Fruit fly (Drosophila melanogaster) whole organism, adult: Measurements from ENCODE around the gene Sfmbt.

Experiments
- CG11617 ChIP-seq: fragments of 200-800 bp; sonication (Bioruptor generic); optimal IDR thresholded peaks from 2 replicates; lab custom pipeline; 2017; ENCODE audit warnings: mild to moderate bottlenecking, missing biosample characterization, missing genetic modification reagents, missing genetic modification characterization
- CG12768 ChIP-seq: fragments of 200-800 bp; sonication (Bioruptor generic); optimal IDR thresholded peaks from 2 replicates; lab custom pipeline; 2017; ENCODE audit warnings: missing biosample characterization, missing genetic modification characterization, mild to moderate bottlenecking, moderate library complexity, missing genetic modification reagents
- CG14711 ChIP-seq: fragments of 200-800 bp; sonication (Bioruptor generic); optimal IDR thresholded peaks from 2 replicates; lab custom pipeline; 2018; ENCODE audit warnings: missing biosample characterization, mild to moderate bottlenecking, missing genetic modification characterization, moderate library complexity
- CG1620 ChIP-seq: fragments of 200-800 bp; sonication (Bioruptor generic); optimal IDR thresholded peaks from 2 replicates; lab custom pipeline; 2016; ENCODE audit warnings: missing biosample characterization, missing genetic modification characterization
- CG33017 ChIP-seq: fragments of 200-800 bp; sonication (Bioruptor generic); optimal IDR thresholded peaks from 2 replicates; lab custom pipeline; 2018; ENCODE audit warnings: missing biosample characterization, mild to moderate bottlenecking, missing genetic modification characterization, moderate library complexity
- CG5204 ChIP-seq: fragments of 200-800 bp; sonication (Bioruptor generic); optimal IDR thresholded peaks from 2 replicates; lab custom pipeline; 2016; ENCODE audit warnings: missing biosample characterization, missing genetic modification characterization
- CG7045 ChIP-seq: fragments of 200-800 bp; sonication (Bioruptor generic); optimal IDR thresholded peaks from 2 replicates; lab custom pipeline; 2017; ENCODE audit warnings: missing biosample characterization, mild to moderate bottlenecking, missing genetic modification characterization
- CG7101 ChIP-seq: fragments of 200-800 bp; sonication (Bioruptor generic); optimal IDR thresholded peaks from 2 replicates; lab custom pipeline; 2018; ENCODE audit warnings: missing biosample characterization, mild to moderate bottlenecking, missing genetic modification characterization, moderate library complexity
- Clk ChIP-seq: fragments of 200-800 bp; sonication (Bioruptor generic); optimal IDR thresholded peaks from 2 replicates; lab custom pipeline; 2017; ENCODE audit warnings: missing biosample characterization, missing genetic modification characterization
- Crg-1 ChIP-seq: fragments of 200-800 bp; sonication (Bioruptor generic); optimal IDR thresholded peaks from 2 replicates; lab custom pipeline; 2016; ENCODE audit warnings: missing biosample characterization, missing genetic modification characterization
- Hr96 ChIP-seq: fragments of 200-800 bp; sonication (Bioruptor generic); optimal IDR thresholded peaks from 2 replicates; lab custom pipeline; 2016; ENCODE audit warnings: missing biosample characterization, missing genetic modification characterization
- Mnt ChIP-seq: fragments of 200-800 bp; sonication (Bioruptor generic); optimal IDR thresholded peaks from 2 replicates; lab custom pipeline; 2016; ENCODE audit warnings: missing biosample characterization, mild to moderate bottlenecking, missing genetic modification characterization
- bab1 ChIP-seq: fragments of 200-800 bp; sonication (Bioruptor generic); optimal IDR thresholded peaks from 3 replicates; lab custom pipeline; 2019; ENCODE audit warnings: missing biosample characterization, mild to moderate bottlenecking, missing genetic modification characterization, moderate library complexity
- cic ChIP-seq: fragments of 200-800 bp; sonication (Bioruptor generic); optimal IDR thresholded peaks from 2 replicates; lab custom pipeline; 2017; ENCODE audit warnings: missing biosample characterization, mild to moderate bottlenecking, missing genetic modification characterization, moderate library complexity
- cnc ChIP-seq, 2 experiments: fragments of >200 bp; optimal IDR thresholded peaks; 2 replicates each; lab custom pipeline; 2017
- kay ChIP-seq: fragments of 200-800 bp; sonication (Bioruptor generic); peaks from one replicate; lab custom pipeline; 2016; ENCODE audit warnings: missing biosample characterization, missing genetic modification characterization, borderline replicate concordance
- ovo ChIP-seq: fragments of 200-800 bp; sonication (Bioruptor generic); optimal IDR thresholded peaks from 2 replicates; lab custom pipeline; 2016; ENCODE audit warnings: missing biosample characterization, missing genetic modification characterization
- pad ChIP-seq: fragments of 200-800 bp; sonication (Bioruptor generic); optimal IDR thresholded peaks from 3 replicates; lab custom pipeline; 2017; ENCODE audit warnings: missing biosample characterization, missing genetic modification characterization, mild to moderate bottlenecking, moderate library complexity, missing genetic modification reagents
- tj ChIP-seq: fragments of 200-800 bp; sonication (Bioruptor generic); optimal IDR thresholded peaks from 3 replicates; lab custom pipeline; 2017; ENCODE audit warnings: missing biosample characterization, mild to moderate bottlenecking, missing genetic modification characterization, moderate library complexity
- toe ChIP-seq: fragments of 200-800 bp; sonication (Bioruptor generic); optimal IDR thresholded peaks from 2 replicates; lab custom pipeline; 2016; ENCODE audit warnings: missing biosample characterization, missing genetic modification characterization

Sfmbt gene

DNA sequence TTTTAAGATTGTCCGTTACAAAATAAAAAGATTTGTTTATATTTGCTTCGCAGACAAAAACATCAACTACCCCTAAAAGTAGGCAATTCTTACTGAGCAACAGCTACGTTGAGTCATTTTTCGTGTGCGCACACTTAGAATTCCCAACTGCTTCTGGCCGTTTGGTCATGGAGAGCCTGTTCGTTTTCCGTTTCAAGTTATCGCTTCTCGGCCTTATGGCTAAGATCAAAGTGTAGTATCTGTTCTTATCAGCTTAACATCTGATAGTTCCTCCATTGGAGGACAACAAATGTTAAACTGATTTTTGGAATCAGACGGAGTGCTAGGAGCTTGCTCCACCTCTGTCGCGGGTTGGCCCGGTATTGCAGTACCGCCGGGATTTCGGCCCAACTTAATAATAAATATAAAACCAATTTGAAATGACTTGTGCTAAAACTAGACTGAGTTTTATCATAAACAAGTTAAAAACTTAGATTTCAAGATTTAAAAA, 39.1 kb upstream of the Sfmbt start:
- TF ChIP-seq CG12768 (GFP tag; lab: Kevin White, UChicago) (peak; percentile 55), Mnt (GFP tag; lab: Kevin White, UChicago) (peak; percentile 40), CG1620 (peak; percentile 61), bab1 (GFP tag; lab: Kevin White, UChicago) (peak; percentile 41), tj (peak; percentile 71), kay (GFP tag; lab: Kevin White, UChicago) (peak; percentile 98), pad (GFP tag; lab: Kevin White, UChicago) (peak; percentile 44), Crg-1 (GFP tag; lab: Kevin White, UChicago) (peak; percentile 30), CG7101 (tag; lab: Kevin White, UChicago) (peak; percentile 49), cic (GFP tag; lab: Kevin White, UChicago) (peak; percentile 44)

DNA sequence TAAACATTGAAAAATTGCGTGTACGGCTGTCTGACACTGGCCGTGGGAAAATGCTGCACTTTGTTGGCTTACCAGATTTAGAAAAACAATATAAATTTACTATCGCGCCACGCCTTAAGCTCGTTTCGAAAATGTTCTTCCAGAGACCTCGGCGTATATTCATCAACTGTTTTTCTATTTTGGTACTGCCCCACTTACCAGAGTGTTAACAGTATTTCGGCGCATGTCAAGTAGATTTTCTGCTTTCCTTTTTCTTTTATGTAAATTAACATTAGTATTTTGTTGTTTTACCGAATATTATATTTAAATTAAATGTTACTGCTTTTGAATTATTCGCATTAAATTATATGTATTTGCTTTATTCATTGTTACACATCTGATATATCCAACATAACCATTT, 38.4 kb upstream of the Sfmbt start, which contains the start of gene kek4:
Gene kek4, minus strand, starts transcription at position 341 of the 400 bp plus-strand sequence.
- TF ChIP-seq cic (GFP tag; lab: Kevin White, UChicago) (no peak), Mnt (GFP tag; lab: Kevin White, UChicago) (no peak), Hr96 (no peak), CG33017 (no peak)

DNA sequence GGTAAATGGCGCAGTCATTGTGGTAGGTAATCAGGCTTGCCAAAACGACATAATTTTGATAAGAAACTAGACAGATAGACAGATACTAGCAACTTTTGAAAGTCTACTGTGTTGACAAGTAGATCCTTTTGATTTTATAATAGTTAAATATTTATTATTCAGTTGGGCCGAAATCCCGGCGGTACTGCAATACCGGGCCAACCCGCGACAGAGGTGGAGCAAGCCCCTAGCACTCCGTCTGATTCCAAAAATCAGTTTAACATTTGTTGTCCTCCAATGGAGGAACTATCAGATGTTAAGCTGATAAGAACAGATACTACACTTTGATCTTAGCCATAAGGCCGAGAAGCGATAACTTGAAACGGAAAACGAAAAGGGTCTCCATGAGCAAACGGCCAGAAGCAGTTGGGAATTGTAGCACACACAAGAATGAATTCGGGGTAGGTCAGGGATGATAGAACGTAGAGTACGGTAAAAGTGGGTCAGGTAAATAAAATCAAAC, 35.2 kb upstream of the Sfmbt start, which contains the start of gene CG15482:
Gene CG15482, minus strand, starts transcription at position 51 of the 502 bp plus-strand sequence.
- peak; percentile 54 for TF ChIP-seq kay (GFP tag; lab: Kevin White, UChicago)

DNA sequence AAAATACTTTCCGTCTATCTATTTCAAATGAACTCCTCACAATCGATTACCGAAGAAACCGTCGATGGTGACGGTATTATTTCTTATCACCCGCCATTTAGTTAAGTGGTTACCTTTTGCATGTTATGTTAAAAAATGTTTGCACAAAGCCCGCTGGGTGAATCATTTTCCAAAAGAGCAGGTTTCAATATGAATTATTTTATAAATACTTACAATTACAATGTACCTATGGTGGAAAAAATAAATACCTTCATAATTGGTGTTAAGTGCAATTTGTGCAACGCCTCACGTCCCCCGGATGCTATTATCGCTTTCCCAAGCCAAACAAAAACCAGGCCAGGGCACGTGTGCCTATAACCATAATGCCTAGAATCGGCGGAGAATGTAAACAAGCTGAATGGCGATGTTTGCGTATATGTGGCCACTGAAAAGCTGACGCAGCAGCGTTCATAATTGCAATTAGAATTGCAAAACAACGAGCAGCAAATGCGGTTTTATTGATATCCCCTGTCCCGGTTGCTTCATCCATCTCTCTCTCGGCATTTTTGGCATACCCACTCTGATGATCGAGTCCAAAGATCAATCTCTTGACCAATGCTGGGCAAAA, 30.4 kb upstream of the Sfmbt start:
- peak; percentile 39 for TF ChIP-seq ovo
- no peak for TF ChIP-seq Clk
- TF ChIP-seq Crg-1 (GFP tag; lab: Kevin White, UChicago): no peak
- TF ChIP-seq kay (GFP tag; lab: Kevin White, UChicago): peak; percentile 98
- no peak for TF ChIP-seq bab1 (GFP tag; lab: Kevin White, UChicago)
- TF ChIP-seq CG7101 (tag; lab: Kevin White, UChicago): peak; percentile 23
- peak; percentile 45 for TF ChIP-seq CG7045 (GFP tag; lab: Kevin White, UChicago)
- peak; percentile 64 for TF ChIP-seq cic (GFP tag; lab: Kevin White, UChicago)
- no peak for TF ChIP-seq pad (GFP tag; lab: Kevin White, UChicago)
- no peak for TF ChIP-seq toe (GFP tag; lab: Kevin White, UChicago)
- TF ChIP-seq CG11617 (GFP tag; lab: Kevin White, UChicago): no peak
- TF ChIP-seq Mnt (GFP tag; lab: Kevin White, UChicago): peak; percentile 79
- TF ChIP-seq CG5204 (GFP tag; lab: Kevin White, UChicago): no peak
- peak; percentile 91 for TF ChIP-seq tj
- peak; percentile 9 for TF ChIP-seq CG12768 (GFP tag; lab: Kevin White, UChicago)
- TF ChIP-seq CG14711 (tag; lab: Kevin White, UChicago): no peak
- no peak for TF ChIP-seq CG1620
- no peak for TF ChIP-seq CG33017
- TF ChIP-seq Hr96: no peak
- TF ChIP-seq cnc (optimal IDR thresholded peaks at IDR 0.05; lab: Kevin White, UChicago): no peak

DNA sequence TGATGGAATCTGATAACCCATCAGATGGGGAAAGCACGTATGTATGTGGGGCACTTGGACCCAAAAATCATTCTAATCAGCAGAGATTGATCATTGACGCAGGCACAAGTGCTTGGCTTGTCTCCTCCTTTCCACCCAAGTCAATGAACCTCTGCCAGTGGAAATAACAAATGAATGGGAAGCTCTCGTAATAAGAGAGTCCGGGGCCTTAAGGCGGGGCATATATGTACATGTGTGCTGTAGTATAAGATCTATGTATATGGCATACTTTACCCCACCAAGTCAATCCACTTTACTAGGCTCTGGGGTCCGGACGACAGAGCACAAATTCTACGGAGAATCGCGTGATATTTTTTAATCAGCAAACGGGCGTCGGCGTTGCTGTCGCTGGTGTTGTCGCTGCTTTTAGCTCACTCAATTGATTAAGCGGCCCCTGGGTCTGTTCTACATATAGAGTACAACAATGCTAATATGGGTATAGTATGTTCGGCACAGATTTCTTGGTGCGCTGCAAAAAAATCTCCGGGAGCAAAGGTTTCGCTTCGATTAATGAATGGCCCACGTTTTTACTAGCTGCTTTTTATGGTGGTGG, 29.6 kb upstream of the Sfmbt start:
- TF ChIP-seq CG1620 (peak; percentile 41), CG12768 (GFP tag; lab: Kevin White, UChicago) (peak; percentile 93), tj (peak; percentile 30), cnc (optimal IDR thresholded peaks at IDR 0.05; lab: Kevin White, UChicago) (no peak), Hr96 (no peak), CG5204 (GFP tag; lab: Kevin White, UChicago) (no peak), Mnt (GFP tag; lab: Kevin White, UChicago) (peak; percentile 63), CG7101 (tag; lab: Kevin White, UChicago) (peak; percentile 51), Clk (no peak), CG11617 (GFP tag; lab: Kevin White, UChicago) (peak; percentile 22), Crg-1 (GFP tag; lab: Kevin White, UChicago) (peak; percentile 40), CG33017 (peak; percentile 78), kay (GFP tag; lab: Kevin White, UChicago) (no peak), bab1 (GFP tag; lab: Kevin White, UChicago) (peak; percentile 23), ovo (no peak), cic (GFP tag; lab: Kevin White, UChicago) (peak; percentile 99), toe (GFP tag; lab: Kevin White, UChicago) (peak; percentile 1), CG7045 (GFP tag; lab: Kevin White, UChicago) (peak; percentile 79), CG14711 (tag; lab: Kevin White, UChicago) (peak; percentile 43), pad (GFP tag; lab: Kevin White, UChicago) (peak; percentile 72)

DNA sequence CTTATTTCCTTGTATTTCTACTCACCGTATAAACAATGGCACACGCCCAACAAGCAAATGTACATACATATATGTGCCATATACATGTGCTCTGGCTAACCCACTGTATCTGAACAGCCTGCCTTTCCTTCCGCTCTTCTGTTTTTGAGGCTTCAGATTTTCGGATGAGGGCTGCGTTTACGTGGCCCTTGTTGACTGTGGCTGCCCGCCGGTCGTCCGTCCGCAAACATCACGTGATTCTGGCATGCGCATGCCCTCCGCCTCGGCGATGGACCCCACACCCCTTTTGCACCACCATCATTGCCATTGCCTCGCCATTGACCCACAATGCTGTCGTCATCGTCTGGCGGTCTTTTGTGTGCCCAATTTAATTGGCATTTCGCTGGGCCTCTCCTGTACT, 28.7 kb upstream of the Sfmbt start:
- TF ChIP-seq ovo (no peak), CG12768 (GFP tag; lab: Kevin White, UChicago) (peak; percentile 64), Clk (no peak), Hr96 (no peak), kay (GFP tag; lab: Kevin White, UChicago) (no peak), tj (peak; percentile 48), CG14711 (tag; lab: Kevin White, UChicago) (peak; percentile 36), cic (GFP tag; lab: Kevin White, UChicago) (peak; percentile 54), CG7045 (GFP tag; lab: Kevin White, UChicago) (peak; percentile 57), CG33017 (peak; percentile 30), bab1 (GFP tag; lab: Kevin White, UChicago) (no peak), CG11617 (GFP tag; lab: Kevin White, UChicago) (peak; percentile 15), CG7101 (tag; lab: Kevin White, UChicago) (no peak), pad (GFP tag; lab: Kevin White, UChicago) (peak; percentile 22), CG5204 (GFP tag; lab: Kevin White, UChicago) (no peak), CG1620 (peak; percentile 40), toe (GFP tag; lab: Kevin White, UChicago) (no peak), cnc (optimal IDR thresholded peaks at IDR 0.05; lab: Kevin White, UChicago) (no peak), Crg-1 (GFP tag; lab: Kevin White, UChicago) (peak; percentile 31), Mnt (GFP tag; lab: Kevin White, UChicago) (peak; percentile 72)
